Fruit fly (Drosophila melanogaster): ENCODE measurements around the gene Megf8.
A peak's percentile ranks its signal among the peaks of the same experiment; 100 is the strongest.

The Megf8 gene

DNA sequence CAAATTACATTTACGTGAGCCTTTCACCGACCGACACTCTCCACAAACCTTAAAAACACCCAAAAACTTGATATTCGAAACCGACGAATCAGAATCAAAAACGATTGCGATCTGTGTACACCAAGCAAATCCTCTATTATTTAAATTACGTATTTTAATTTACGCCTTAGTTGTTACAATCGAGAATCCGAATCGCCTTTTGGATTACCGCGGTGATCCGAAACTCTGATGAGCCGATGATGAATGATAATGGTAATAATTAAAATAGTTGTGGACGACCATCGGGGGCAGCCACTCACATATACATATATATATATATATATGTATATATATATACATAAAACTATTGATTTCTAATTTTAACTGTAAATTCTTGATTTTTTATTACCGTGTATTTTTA lies 3.6 kb upstream of the Megf8 start, which contains the start of gene CG7367:
Gene CG7367 (minus strand): TSS at position 101 of the 400 bp plus-strand sequence.
- no peak for TF ChIP-seq CG15710 (tag; optimal IDR thresholded peaks at IDR 0.05)
- TF ChIP-seq Snoo (tag; optimal IDR thresholded peaks at IDR 0.05): no peak
- no peak for TF ChIP-seq CG12605 (GFP tag; IDR thresholded peaks at IDR 0.05)
- TF ChIP-seq CG13204 (GFP tag; optimal IDR thresholded peaks at IDR 0.05): no peak
- TF ChIP-seq CG34367 (tag; optimal IDR thresholded peaks at IDR 0.05): no peak
- no peak for TF ChIP-seq D1 (tag; optimal IDR thresholded peaks at IDR 0.05)
- TF ChIP-seq CG8301 (tag; optimal IDR thresholded peaks at IDR 0.05): no peak
- TF ChIP-seq CG32121 (GFP tag; IDR thresholded peaks at IDR 0.05): no peak
- no peak for TF ChIP-seq CG17806 (tag; optimal IDR thresholded peaks at IDR 0.05)
- TF ChIP-seq CG4496 (GFP tag; IDR thresholded peaks at IDR 0.05): no peak
- TF ChIP-seq CG10348 (GFP tag; IDR thresholded peaks at IDR 0.05): no peak
- no peak for TF ChIP-seq Pif1B (GFP tag; optimal IDR thresholded peaks at IDR 0.05)

- TF ChIP-seq gl (tag; optimal IDR thresholded peaks at IDR 0.05) (no peak), D1 (tag; optimal IDR thresholded peaks at IDR 0.05) (no peak)
These were observed 2.4 kb upstream of the Megf8 start, which contains the start of gene CCDC53 for dm6 chr2L:8040872-8041271. Gene CCDC53 (plus strand): TSS chr2L:8041106.

- TF ChIP-seq Snoo (tag; optimal IDR thresholded peaks at IDR 0.05) (peak; percentile 6), CG8301 (tag; optimal IDR thresholded peaks at IDR 0.05) (no peak), CG15710 (tag; optimal IDR thresholded peaks at IDR 0.05) (peak; percentile 34), CG32121 (GFP tag; IDR thresholded peaks at IDR 0.05) (no peak), Pif1B (GFP tag; optimal IDR thresholded peaks at IDR 0.05) (no peak), CG10348 (GFP tag; IDR thresholded peaks at IDR 0.05) (no peak), CG13204 (GFP tag; optimal IDR thresholded peaks at IDR 0.05) (no peak), CG14655 (GFP tag; optimal IDR thresholded peaks at IDR 0.05) (no peak), CG34367 (tag; optimal IDR thresholded peaks at IDR 0.05) (peak; percentile 12), CG4496 (GFP tag; IDR thresholded peaks at IDR 0.05) (no peak; the same call in 2 of the 3 replicates), CG9948 (tag; optimal IDR thresholded peaks at IDR 0.05) (no peak), CG12605 (GFP tag; IDR thresholded peaks at IDR 0.05) (no peak; the same call in 1 of the 2 replicates), CG17806 (tag; optimal IDR thresholded peaks at IDR 0.05) (no peak), CG8159 (tag; optimal IDR thresholded peaks at IDR 0.05) (peak; percentile 18), gl (tag; optimal IDR thresholded peaks at IDR 0.05) (peak; percentile 33), D1 (tag; optimal IDR thresholded peaks at IDR 0.05) (no peak), rn (GFP tag; IDR thresholded peaks at IDR 0.05) (no peak), fd96Ca (GFP tag; IDR thresholded peaks at IDR 0.05) (peak; percentile 34; the same call in 1 of the 3 replicates), Pif1A (GFP tag; optimal IDR thresholded peaks at IDR 0.05) (no peak), Ets98B (GFP tag; IDR thresholded peaks at IDR 0.05) (peak; percentile 28; the same call in 1 of the 2 replicates)
These were observed 508 bp upstream of the Megf8 start, which contains the start of gene RpL36A for dm6 chr2L:8042645-8043281. Gene RpL36A (minus strand): TSS chr2L:8042909.

DNA sequence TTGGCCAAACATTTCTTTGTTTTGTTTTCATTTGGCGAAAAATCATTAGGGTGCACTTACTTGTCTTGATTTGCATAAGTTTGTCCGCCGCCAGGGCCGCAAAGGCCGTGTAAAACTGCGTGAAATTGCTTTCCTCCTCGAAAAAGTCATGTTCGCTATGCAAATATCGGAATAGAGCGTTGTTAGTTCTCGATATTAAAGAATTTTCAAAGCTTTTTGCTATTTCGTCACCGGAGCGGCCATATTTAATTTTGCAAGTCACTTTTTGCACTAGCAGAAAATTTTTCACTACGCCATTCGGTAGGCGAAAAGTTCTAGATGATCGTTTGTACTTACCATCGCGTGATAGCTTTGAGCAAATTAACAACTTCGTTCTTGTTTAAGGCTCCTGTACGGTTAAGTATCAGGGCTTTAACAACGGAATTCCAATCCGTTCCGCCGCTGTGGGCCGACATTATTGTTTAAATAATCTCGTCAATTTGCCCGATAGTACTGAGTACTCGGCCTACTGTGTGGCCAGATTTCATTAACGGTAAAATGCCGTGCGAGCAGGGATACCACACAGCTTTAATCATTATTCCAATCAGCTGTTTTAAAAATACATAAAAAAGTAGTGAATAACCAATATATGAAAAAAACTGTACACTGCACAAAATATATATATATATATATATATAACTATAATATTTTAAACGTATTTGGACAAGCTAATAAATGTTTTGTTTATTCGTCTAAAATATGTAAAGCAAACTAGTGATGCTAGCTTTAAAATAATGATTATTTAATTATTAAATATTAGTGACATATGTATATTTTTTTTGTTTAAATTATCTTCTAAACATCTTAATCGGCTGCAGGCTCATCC lies 28.1 kb downstream of the Megf8 start, which contains the start of gene poe:
Gene poe (minus strand): TSS at position 513 of the 865 bp plus-strand sequence.
- TF ChIP-seq CG4496 (GFP tag; IDR thresholded peaks at IDR 0.05): peak; percentile 61; the same call in 1 of the 3 replicates
- peak; percentile 64; the same call in 1 of the 2 replicates for TF ChIP-seq CG12605 (GFP tag; IDR thresholded peaks at IDR 0.05)
- TF ChIP-seq D1 (tag; optimal IDR thresholded peaks at IDR 0.05): no peak
- peak; percentile 4 for TF ChIP-seq CG34367 (tag; optimal IDR thresholded peaks at IDR 0.05)
- peak; percentile 61 for TF ChIP-seq CG17806 (tag; optimal IDR thresholded peaks at IDR 0.05)
- peak; percentile 57 for TF ChIP-seq CG15710 (tag; optimal IDR thresholded peaks at IDR 0.05)
- TF ChIP-seq CG13204 (GFP tag; optimal IDR thresholded peaks at IDR 0.05): no peak
- peak; percentile 56; the same call in 1 of the 2 replicates for TF ChIP-seq CG32121 (GFP tag; IDR thresholded peaks at IDR 0.05)

dm6 chr2L:8072692-8073091 lies 29.4 kb downstream of the Megf8 start, which contains the start of the genes MED20 and Trf:
Gene MED20 (minus strand): TSS chr2L:8072848.
Gene Trf (plus strand): TSS chr2L:8072895.
- no peak for TF ChIP-seq CG4496 (GFP tag; IDR thresholded peaks at IDR 0.05)
- no peak for TF ChIP-seq CG9948 (tag; optimal IDR thresholded peaks at IDR 0.05)
- no peak for TF ChIP-seq CG13204 (GFP tag; optimal IDR thresholded peaks at IDR 0.05)
- TF ChIP-seq Snoo (tag; optimal IDR thresholded peaks at IDR 0.05): no peak
- no peak for TF ChIP-seq CG12605 (GFP tag; IDR thresholded peaks at IDR 0.05)
- no peak for TF ChIP-seq rn (GFP tag; IDR thresholded peaks at IDR 0.05)
- TF ChIP-seq CG32121 (GFP tag; IDR thresholded peaks at IDR 0.05): no peak
- no peak for TF ChIP-seq CG8301 (tag; optimal IDR thresholded peaks at IDR 0.05)
- TF ChIP-seq D1 (tag; optimal IDR thresholded peaks at IDR 0.05): no peak
- no peak for TF ChIP-seq CG17806 (tag; optimal IDR thresholded peaks at IDR 0.05)
- TF ChIP-seq Ets98B (GFP tag; IDR thresholded peaks at IDR 0.05): no peak
- TF ChIP-seq CG15710 (tag; optimal IDR thresholded peaks at IDR 0.05): no peak
- TF ChIP-seq Pif1B (GFP tag; optimal IDR thresholded peaks at IDR 0.05): no peak
- no peak for TF ChIP-seq CG34367 (tag; optimal IDR thresholded peaks at IDR 0.05)

DNA sequence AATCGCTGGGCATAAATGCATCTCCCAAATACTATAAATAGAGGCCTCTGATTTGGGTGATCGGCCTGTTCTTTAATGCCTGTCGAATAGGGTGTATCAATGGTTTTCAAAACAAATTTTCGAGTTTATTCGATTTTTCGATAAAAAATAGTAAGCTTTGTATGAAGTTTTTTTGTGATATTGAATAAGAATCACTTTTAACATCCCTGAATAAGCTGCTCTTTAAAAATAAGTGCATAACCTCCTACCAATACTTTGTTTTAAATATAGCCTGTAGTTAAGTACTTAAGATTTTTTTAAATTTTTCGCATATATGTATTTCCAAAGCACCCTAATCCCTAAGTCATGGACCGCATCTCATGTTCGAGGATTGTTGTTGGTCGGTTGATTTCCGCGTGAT lies 37.4 kb downstream of the Megf8 start:
- no peak for TF ChIP-seq gl (tag; optimal IDR thresholded peaks at IDR 0.05)
- TF ChIP-seq CG12605 (GFP tag; IDR thresholded peaks at IDR 0.05): 0 out of 2 replicates have a peak, but pooled peaks have one; percentile 12
- no peak for TF ChIP-seq Snoo (tag; optimal IDR thresholded peaks at IDR 0.05)
- TF ChIP-seq Ets98B (GFP tag; IDR thresholded peaks at IDR 0.05): no peak
